Worm (Caenorhabditis elegans): Measurements from ENCODE around the gene F56A11.6.

- TF ChIP-seq ztf-23 (GFP tag; IDR thresholded peaks at IDR 0.05) (no peak), flt-1 (GFP tag; IDR thresholded peaks at IDR 0.05) (no peak), med-1 (GFP tag; optimal IDR thresholded peaks at IDR 0.05; ENCODE audit: insufficient read depth) (no peak), T22C8.4 (GFP tag; IDR thresholded peaks at IDR 0.05) (no peak)
Observed at ce11 chrIV:604144-604543, 22.1 kb upstream of the F56A11.6 start, which contains the start of gene col-102.

Measured in whole organism, midembryonic.